Worm (Caenorhabditis elegans) whole organism, L1 larva: Measurements from ENCODE around the gene dyf-2.

Experiments
- C04F5.9 ChIP-seq: sonication (generic microtip); optimal IDR thresholded peaks from 2 replicates; lab custom pipeline; 2016; ENCODE audit warnings: missing genetic modification characterization, missing compliant biosample characterization
- ceh-82 ChIP-seq, 3 experiments: fragments of 150-350 bp in 1 of 3; sonication (generic microtip) in 2 of 3; optimal IDR thresholded peaks; 2 replicates each; lab custom pipeline; 2014 to 2017; ENCODE audit warnings: missing biosample characterization in 3 of 3, missing genetic modification characterization in 3 of 3
- dpl-1 ChIP-seq, 3 experiments: fragments of 150-350 bp in 2 of 3; sonication (generic microtip) in 1 of 3; optimal IDR thresholded peaks; 2 replicates each; lab custom pipeline; 2014 to 2017; ENCODE audit warnings: missing biosample characterization in 3 of 3, missing genetic modification characterization in 3 of 3, missing genetic modification reagents in 3 of 3
- ets-5 ChIP-seq: fragments of 200-800 bp; sonication (Bioruptor generic); IDR thresholded peaks from 2 replicates; pipeline ENCODE4 v1.3.6; 2022; ENCODE audit warnings: missing genetic modification characterization, missing compliant biosample characterization
- nhr-11 ChIP-seq: fragments of 150-350 bp; optimal IDR thresholded peaks from 2 replicates; lab custom pipeline; 2014; ENCODE audit warnings: missing biosample characterization, missing genetic modification characterization
- nhr-76 ChIP-seq: sonication (generic microtip); optimal IDR thresholded peaks from 2 replicates; lab custom pipeline; 2017; ENCODE audit warnings: missing biosample characterization, missing genetic modification characterization
- nhr-77 ChIP-seq: fragments of 150-350 bp; optimal IDR thresholded peaks from 2 replicates; lab custom pipeline; 2014; ENCODE audit warnings: missing biosample characterization, missing genetic modification characterization
- nhr-90 ChIP-seq: sonication (generic microtip); optimal IDR thresholded peaks from 2 replicates; lab custom pipeline; 2016; ENCODE audit warnings: mild to moderate bottlenecking, missing genetic modification characterization, missing compliant biosample characterization; ENCODE audit not compliant: poor library complexity
- pqm-1 ChIP-seq: sonication (generic microtip); optimal IDR thresholded peaks from 3 replicates; lab custom pipeline; 2017; ENCODE audit warnings: missing biosample characterization, missing genetic modification characterization
- snpc-4 ChIP-seq: fragments of 150-350 bp; optimal IDR thresholded peaks from 2 replicates; lab custom pipeline; 2014; ENCODE audit warnings: missing biosample characterization, missing genetic modification characterization
- sup-37 ChIP-seq: fragments of 200-800 bp; sonication (Bioruptor generic); optimal IDR thresholded peaks from 2 replicates; lab custom pipeline; 2018; ENCODE audit warnings: mild to moderate bottlenecking, missing genetic modification characterization, missing compliant biosample characterization

DNA sequence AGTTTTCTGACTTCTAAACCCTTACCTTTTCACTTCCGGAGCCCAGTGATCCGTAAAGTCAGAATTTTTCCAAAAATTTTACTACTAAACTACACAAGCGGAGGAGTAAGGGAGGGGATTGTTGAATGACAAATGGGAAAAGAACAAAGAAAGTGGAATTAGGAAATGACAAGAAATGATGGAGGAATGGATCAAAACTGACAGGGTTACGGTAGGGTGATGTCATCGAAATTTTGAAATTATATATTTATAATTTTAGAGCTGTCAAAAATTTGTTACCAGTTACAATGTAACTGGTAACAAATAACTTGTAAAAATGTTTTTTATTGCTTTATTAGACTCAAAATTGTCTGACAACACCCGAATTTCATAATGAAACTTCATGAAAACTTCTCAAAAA is 19.8 kb downstream of the dyf-2 start:
- TF ChIP-seq dpl-1 (GFP tag; optimal IDR thresholded peaks at IDR 0.05; lab: Kevin White, UChicago) = no peak
- no peak for TF ChIP-seq pqm-1 (tag; lab: Kevin White, UChicago)
- TF ChIP-seq nhr-76 (tag; lab: Kevin White, UChicago) = no peak
- TF ChIP-seq ets-5 = no peak
- TF ChIP-seq snpc-4 (tag; lab: Kevin White, UChicago) = no peak
- no peak for TF ChIP-seq C04F5.9
- no peak for TF ChIP-seq nhr-11
- TF ChIP-seq nhr-77 (tag; lab: Kevin White, UChicago) = no peak
- no peak for TF ChIP-seq sup-37 (GFP tag; lab: Kevin White, UChicago)
- TF ChIP-seq ceh-82 (tag; optimal IDR thresholded peaks at IDR 0.05; lab: Kevin White, UChicago) = no peak
- TF ChIP-seq nhr-90 (tag; lab: Kevin White, UChicago) = no peak
